Fruit fly (Drosophila melanogaster) whole organism, wandering third instar larva: ENCODE measurements around the gene CG9519.

Source experiments
- CG9705 ChIP-seq: fragments of 200-800 bp; sonication (Bioruptor generic); optimal IDR thresholded peaks from 2 replicates; lab custom pipeline; 2018; ENCODE audit warnings: missing biosample characterization, mild to moderate bottlenecking, missing genetic modification characterization
- fru ChIP-seq: fragments of 200-800 bp; sonication (Bioruptor generic); optimal IDR thresholded peaks from 3 replicates; lab custom pipeline; 2016; ENCODE audit warnings: missing biosample characterization, mild to moderate bottlenecking, missing genetic modification characterization
- usp ChIP-seq: fragments of >200 bp; optimal IDR thresholded peaks from 2 replicates; lab custom pipeline; 2017; ENCODE audit warnings: missing biosample characterization, missing genetic modification characterization

DNA sequence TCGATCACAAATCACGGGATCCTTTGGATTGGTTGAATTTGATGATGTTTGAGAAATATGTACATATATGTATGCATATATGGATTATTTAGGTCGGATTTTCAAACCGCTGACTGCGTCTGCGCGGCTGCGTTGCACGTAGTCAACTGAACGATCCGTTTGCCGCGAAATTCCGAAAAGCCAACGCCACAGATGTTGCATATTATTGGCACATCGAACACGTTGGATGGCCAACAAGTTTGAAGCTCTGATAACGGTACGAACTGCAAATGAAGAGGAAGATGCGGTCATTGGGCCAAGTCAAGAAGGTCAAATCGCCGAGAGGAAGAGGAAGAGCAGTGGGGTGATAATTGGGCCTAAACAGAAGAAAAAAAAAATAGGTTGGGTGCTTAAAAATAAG lies 14.9 kb upstream of the CG9519 start, which contains the start of gene CG9518:
- TF ChIP-seq CG9705 (GFP tag; lab: Kevin White, UChicago) (no peak), usp (GFP tag; lab: Kevin White, UChicago) (no peak), fru (no peak)
